Worm (Caenorhabditis elegans) whole organism, L4 larva: ENCODE measurements around the gene smc-5.
"Not testable (repeated sequence)": the region's sequence is repeated elsewhere in the genome, so short reads cannot be mapped to it uniquely, and the experiment has no call there.

Experiments
- D1046.2 ChIP-seq: fragments of 200-800 bp; sonication (Bioruptor generic); IDR thresholded peaks from 2 replicates; pipeline ENCODE4 v1.3.6; 2022; ENCODE audit warnings: missing genetic modification characterization, missing compliant biosample characterization
- F44E2.7 ChIP-seq: fragments of 200-800 bp; sonication (Bioruptor generic); IDR thresholded peaks from 2 replicates; pipeline ENCODE4 v2.1.2; 2022; ENCODE audit warnings: missing genetic modification characterization, missing compliant biosample characterization
- R02D3.7 ChIP-seq: fragments of 150-350 bp; sonication (generic microtip); optimal IDR thresholded peaks from 3 replicates; lab custom pipeline; 2014; ENCODE audit warnings: missing biosample characterization, missing genetic modification characterization
- Y105C5A.15 ChIP-seq: fragments of 200-800 bp; sonication (Bioruptor generic); IDR thresholded peaks from 2 replicates; pipeline ENCODE4 v1.3.6; 2022; ENCODE audit warnings: missing genetic modification characterization, missing compliant biosample characterization
- Y5F2A.4 ChIP-seq: fragments of 200-800 bp; sonication (Bioruptor generic); optimal IDR thresholded peaks from 2 replicates; lab custom pipeline; 2018; ENCODE audit warnings: mild to moderate bottlenecking, missing genetic modification characterization, missing compliant biosample characterization
- Y75B8A.6 ChIP-seq: fragments of 200-800 bp; sonication (Bioruptor generic); IDR thresholded peaks from 2 replicates; pipeline ENCODE4 v1.3.6; 2022; ENCODE audit warnings: missing genetic modification reagents, missing genetic modification characterization, missing compliant biosample characterization
- aha-1 ChIP-seq: fragments of 150-350 bp; peaks from one replicate; lab custom pipeline; 2014; ENCODE audit warnings: missing biosample characterization, missing genetic modification characterization
- attf-4 ChIP-seq: sonication (generic microtip); optimal IDR thresholded peaks from 3 replicates; lab custom pipeline; 2017; ENCODE audit warnings: missing biosample characterization, missing genetic modification characterization
- ceh-32 ChIP-seq: sonication (generic microtip); optimal IDR thresholded peaks from 2 replicates; lab custom pipeline; 2016; ENCODE audit warnings: mild to moderate bottlenecking, missing genetic modification characterization, missing compliant biosample characterization; ENCODE audit not compliant: poor library complexity
- ceh-82 ChIP-seq: sonication (generic microtip); optimal IDR thresholded peaks from 2 replicates; lab custom pipeline; 2017; ENCODE audit warnings: missing biosample characterization, missing genetic modification characterization
- ces-1 ChIP-seq: fragments of 150-350 bp; sonication (generic microtip); optimal IDR thresholded peaks from 4 replicates; lab custom pipeline; 2014; ENCODE audit warnings: missing biosample characterization, missing genetic modification reagents, missing genetic modification characterization
- cey-2 ChIP-seq: sonication (generic microtip); optimal IDR thresholded peaks from 3 replicates; lab custom pipeline; 2017; ENCODE audit warnings: missing genetic modification characterization, mild to moderate bottlenecking, missing compliant biosample characterization, antibody characterized with exemption, borderline replicate concordance; ENCODE audit not compliant: insufficient read depth
- ctbp-1 ChIP-seq: fragments of 200-800 bp; sonication (Bioruptor generic); IDR thresholded peaks from 2 replicates; pipeline ENCODE4 v1.3.6; 2022; ENCODE audit warnings: missing genetic modification reagents, missing genetic modification characterization, missing compliant biosample characterization
- daf-12 ChIP-seq: fragments of 150-350 bp; optimal IDR thresholded peaks from 2 replicates; lab custom pipeline; 2014; ENCODE audit warnings: missing biosample characterization, missing genetic modification reagents, missing genetic modification characterization
- daf-16 ChIP-seq, 3 experiments: sonication (generic microtip); optimal IDR thresholded peaks; 2 replicates each; lab custom pipeline; 2016 to 2017; ENCODE audit warnings: missing genetic modification characterization in 3 of 3, missing genetic modification reagents in 3 of 3, mild to moderate bottlenecking in 2 of 3, missing compliant biosample characterization in 2 of 3, missing biosample characterization in 1 of 3, moderate library complexity in 1 of 3
- daf-19 ChIP-seq: fragments of 200-800 bp; sonication (Bioruptor generic); conservative IDR thresholded peaks from 2 replicates; pipeline ENCODE4 v1.3.6; 2022; ENCODE audit warnings: missing genetic modification characterization, missing compliant biosample characterization
- daf-8 ChIP-seq: fragments of 200-800 bp; sonication (Bioruptor generic); IDR thresholded peaks from 2 replicates; pipeline ENCODE4 v1.3.6; 2022; ENCODE audit warnings: missing genetic modification characterization, missing compliant biosample characterization
- dve-1 ChIP-seq: sonication (generic microtip); optimal IDR thresholded peaks from 2 replicates; lab custom pipeline; 2017; ENCODE audit warnings: antibody characterized with exemption, mild to moderate bottlenecking, missing genetic modification characterization, missing compliant biosample characterization; ENCODE audit not compliant: insufficient read depth
- egl-27 ChIP-seq: sonication (generic microtip); optimal IDR thresholded peaks from 3 replicates; lab custom pipeline; 2017; ENCODE audit warnings: missing biosample characterization, missing genetic modification reagents, missing genetic modification characterization
- gei-8 ChIP-seq: fragments of 200-800 bp; sonication (Bioruptor generic); optimal IDR thresholded peaks from 2 replicates; lab custom pipeline; 2018; ENCODE audit warnings: mild to moderate bottlenecking, missing genetic modification characterization, missing compliant biosample characterization
- hlh-30 ChIP-seq: sonication (generic microtip); optimal IDR thresholded peaks from 2 replicates; lab custom pipeline; 2017; ENCODE audit warnings: antibody characterized with exemption, mild to moderate bottlenecking, missing genetic modification characterization, missing compliant biosample characterization; ENCODE audit not compliant: insufficient read depth
- lin-1 ChIP-seq: fragments of 200-800 bp; sonication (Bioruptor generic); IDR thresholded peaks from 2 replicates; pipeline ENCODE4 v1.3.6; 2022; ENCODE audit warnings: missing genetic modification reagents, missing genetic modification characterization, missing compliant biosample characterization
- lin-15B ChIP-seq: fragments of 150-350 bp; sonication (generic microtip); optimal IDR thresholded peaks from 3 replicates; lab custom pipeline; 2014; ENCODE audit warnings: missing biosample characterization, missing genetic modification characterization
- lin-38 ChIP-seq: fragments of 200-800 bp; sonication (Bioruptor generic); IDR thresholded peaks from 2 replicates; pipeline ENCODE4 v1.3.6; 2022; ENCODE audit warnings: missing genetic modification reagents, missing genetic modification characterization, missing compliant biosample characterization
- lir-3 ChIP-seq: sonication (generic microtip); optimal IDR thresholded peaks from 2 replicates; lab custom pipeline; 2016; ENCODE audit warnings: mild to moderate bottlenecking, missing genetic modification characterization, missing compliant biosample characterization
- nhr-111 ChIP-seq: fragments of 200-800 bp; sonication (Bioruptor generic); optimal IDR thresholded peaks from 2 replicates; lab custom pipeline; 2018; ENCODE audit warnings: mild to moderate bottlenecking, missing genetic modification characterization, missing compliant biosample characterization
- nhr-28 ChIP-seq: fragments of 150-350 bp; optimal IDR thresholded peaks from 2 replicates; lab custom pipeline; 2014; ENCODE audit warnings: missing biosample characterization, missing genetic modification characterization
- php-3 ChIP-seq: fragments of 200-800 bp; sonication (Bioruptor generic); IDR thresholded peaks from 2 replicates; pipeline ENCODE4 v1.3.6; 2022; ENCODE audit warnings: missing genetic modification reagents, missing genetic modification characterization, missing compliant biosample characterization
- rbr-2 ChIP-seq: sonication (generic microtip); optimal IDR thresholded peaks from 2 replicates; lab custom pipeline; 2016; ENCODE audit warnings: missing genotype, missing genetic modification characterization, missing compliant biosample characterization
- sdz-12 ChIP-seq: fragments of 200-800 bp; sonication (Bioruptor generic); optimal IDR thresholded peaks from 2 replicates; lab custom pipeline; 2018; ENCODE audit warnings: mild to moderate bottlenecking, missing genetic modification characterization, missing compliant biosample characterization
- unc-62 ChIP-seq, 3 experiments: fragments of 150-350 bp in 1 of 3; sonication (generic microtip); optimal IDR thresholded peaks in 2 of 3; peaks in 1 of 3; 1 replicate in 1 of 3; 2 replicates in 2 of 3; lab custom pipeline; 2014 to 2017; ENCODE audit warnings: missing biosample characterization in 3 of 3, missing genetic modification characterization in 3 of 3, missing genetic modification reagents in 3 of 3, missing genotype in 1 of 3

Gene smc-5

ce11 chrII:5105020-5105419 lies 43.1 kb downstream of the smc-5 start (continued):
- TF ChIP-seq Y5F2A.4 (GFP tag; lab: Kevin White, UChicago), result peak; percentile 75
- TF ChIP-seq gei-8, result peak; percentile 88
- TF ChIP-seq F44E2.7 (GFP tag; lab: Robert Waterston, UW), result peak; percentile 75
- TF ChIP-seq Y105C5A.15 (GFP tag; lab: Robert Waterston, UW), result peak; percentile 76; the same call in 1 of the 2 replicates
- TF ChIP-seq, all 104 proteins: peak for 66

DNA sequence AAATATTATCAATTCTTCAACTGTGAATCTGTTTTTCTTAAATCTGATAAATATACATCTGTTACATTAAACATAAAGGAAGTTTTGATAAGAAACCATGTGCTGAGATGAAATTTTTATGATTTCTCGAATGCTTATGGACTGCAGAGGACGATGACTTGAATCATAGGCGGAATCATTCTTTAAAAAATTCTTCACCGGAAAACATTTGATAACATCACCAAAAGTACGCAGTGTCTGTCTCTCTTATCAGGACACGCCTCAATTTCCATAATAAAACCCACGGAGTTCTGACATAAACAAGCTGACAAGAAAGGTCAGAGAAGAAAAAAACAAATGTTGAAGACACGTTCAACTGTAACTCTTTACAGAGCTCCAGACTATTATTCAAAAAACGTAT lies 47.8 kb downstream of the smc-5 start, which contains the start of gene F09C12.2:
Gene F09C12.2, plus strand, starts transcription at position 320 of the 400 bp plus-strand sequence.
- TF ChIP-seq nhr-28 (peak; percentile 53), rbr-2 (tag; lab: Kevin White, UChicago) (no peak), ctbp-1 (no peak), daf-16 (GFP tag; optimal IDR thresholded peaks at IDR 0.05; lab: Kevin White, UChicago) (no peak), daf-16 (tag; optimal IDR thresholded peaks at IDR 0.05; lab: Kevin White, UChicago) (peak; percentile 58)

ce11 chrII:5112082-5112481 lies 50.2 kb downstream of the smc-5 start, which contains the start of gene F09C12.8:
Gene F09C12.8 (plus strand): TSS chrII:5112382.
- TF ChIP-seq php-3, result no peak
- no peak for TF ChIP-seq daf-8 (GFP tag; lab: Robert Waterston, UW)
- TF ChIP-seq ceh-82 (tag; lab: Kevin White, UChicago), result no peak

DNA sequence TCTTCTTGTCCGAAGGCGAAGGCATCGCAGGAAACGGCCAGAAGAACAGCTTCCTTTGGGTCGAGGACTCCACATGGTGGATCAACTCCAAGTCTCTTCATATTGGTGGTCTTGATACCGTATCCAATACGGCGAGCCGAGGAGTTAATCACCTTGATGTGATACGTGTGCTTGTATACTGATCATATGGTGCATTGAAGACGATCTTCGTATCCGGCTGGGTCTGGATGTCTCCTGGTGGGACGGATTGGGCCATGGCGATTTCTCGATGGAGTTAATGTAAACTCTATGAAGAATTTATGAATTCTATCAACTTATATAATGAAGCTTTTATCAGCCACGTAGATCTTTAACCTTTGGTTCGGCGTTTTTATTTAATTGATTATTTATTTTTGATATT lies 53.3 kb downstream of the smc-5 start, which contains the start of gene msp-74:
Gene msp-74, minus strand, starts transcription at position 101 of the 400 bp plus-strand sequence.
- TF ChIP-seq daf-19 (GFP tag; lab: Robert Waterston, UW); lin-1; dve-1: not testable (repeated sequence)
- TF ChIP-seq, all 104 proteins: peak for 0; not testable (repeated sequence) for 104

DNA sequence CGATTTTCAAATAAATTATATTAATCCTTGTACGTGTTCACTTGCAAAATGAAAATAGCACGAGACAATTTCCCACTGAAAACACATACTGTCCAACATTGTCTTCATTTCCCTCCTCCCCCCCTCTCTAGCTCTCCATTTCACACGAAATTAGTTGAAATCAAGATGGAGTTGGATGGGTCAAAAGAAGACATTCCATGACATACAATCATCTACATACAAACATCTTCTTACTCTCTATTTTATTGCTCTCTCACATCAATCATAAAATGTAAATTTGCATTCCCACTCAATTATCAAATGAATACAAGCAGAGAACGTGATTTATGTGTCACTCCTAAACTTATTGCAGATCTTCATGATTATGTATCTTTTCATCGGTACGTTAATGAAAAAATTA lies 53.8 kb downstream of the smc-5 start, which contains the start of gene srsy-1:
Gene srsy-1, plus strand, starts transcription at position 301 of the 400 bp plus-strand sequence.
- TF ChIP-seq aha-1 (tag; lab: Kevin White, UChicago), result no peak
- no peak for TF ChIP-seq ces-1 (GFP tag; lab: Kevin White, UChicago)
- TF ChIP-seq attf-4 (tag; lab: Kevin White, UChicago), result no peak
- TF ChIP-seq lir-3, result no peak
- no peak for TF ChIP-seq ceh-82 (tag; lab: Kevin White, UChicago)
- TF ChIP-seq hlh-30 (tag; lab: Kevin White, UChicago), result no peak
- TF ChIP-seq lin-15B, result no peak
- no peak for TF ChIP-seq sdz-12 (GFP tag; lab: Kevin White, UChicago)
- no peak for TF ChIP-seq lin-38
- no peak for TF ChIP-seq cey-2
- no peak for TF ChIP-seq egl-27
- TF ChIP-seq lin-1, result no peak
- no peak for TF ChIP-seq nhr-111 (GFP tag; lab: Kevin White, UChicago)
- no peak for TF ChIP-seq ceh-32
- no peak for TF ChIP-seq daf-12 (tag; lab: Kevin White, UChicago)
- no peak for TF ChIP-seq R02D3.7
- no peak for TF ChIP-seq gei-8
- TF ChIP-seq unc-62 (GFP tag; optimal IDR thresholded peaks at IDR 0.05 in 1 of 2; lab: Kevin White, UChicago), result no peak
- no peak for TF ChIP-seq unc-62 (tag; optimal IDR thresholded peaks at IDR 0.05; lab: Kevin White, UChicago)
- no peak for TF ChIP-seq D1046.2 (GFP tag; lab: Robert Waterston, UW)
- TF ChIP-seq Y75B8A.6 (GFP tag; lab: Robert Waterston, UW), result no peak
